Fruit fly (Drosophila melanogaster): Measurements from ENCODE around the gene CG33769.

DNA sequence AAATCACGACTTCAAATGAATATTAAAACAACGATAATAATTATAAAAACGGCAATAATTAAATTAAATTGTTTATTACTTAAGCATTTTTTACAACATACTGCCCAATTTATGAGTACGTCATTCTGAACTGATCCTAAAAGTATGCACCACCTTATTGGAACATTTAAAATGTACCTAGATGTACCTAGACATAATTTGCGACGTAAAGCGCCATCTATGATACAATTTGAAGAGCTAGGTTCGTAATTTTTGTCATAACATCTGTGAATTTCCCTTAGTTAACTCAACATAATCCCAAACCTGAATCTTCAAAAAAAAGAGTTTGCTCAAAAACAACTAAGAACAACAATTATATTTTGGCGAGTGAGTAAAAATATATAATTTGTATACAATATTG, 13.6 kb upstream of the CG33769 start:
- TF ChIP-seq Dfd (GFP tag; optimal IDR thresholded peaks at IDR 0.05) (no peak), pan (optimal IDR thresholded peaks at IDR 0.05) (no peak), foxo (GFP tag; optimal IDR thresholded peaks at IDR 0.05) (no peak), psq (GFP tag; optimal IDR thresholded peaks at IDR 0.05) (no peak), br (GFP tag; optimal IDR thresholded peaks at IDR 0.05) (no peak), OdsH (GFP tag; optimal IDR thresholded peaks at IDR 0.05) (no peak), Hr78 (GFP tag; optimal IDR thresholded peaks at IDR 0.05) (no peak), dsf (GFP tag; optimal IDR thresholded peaks at IDR 0.05; ENCODE audit: borderline replicate concordance) (no peak), Abd-B (GFP tag; optimal IDR thresholded peaks at IDR 0.05) (no peak), CG9705 (GFP tag; optimal IDR thresholded peaks at IDR 0.05) (no peak), CrebA (GFP tag; optimal IDR thresholded peaks at IDR 0.05; ENCODE audit: borderline replicate concordance) (no peak), Myc (optimal IDR thresholded peaks at IDR 0.05) (peak; percentile 52), Dif (GFP tag; optimal IDR thresholded peaks at IDR 0.05; ENCODE audit: partially characterized antibody) (no peak), h (GFP tag; optimal IDR thresholded peaks at IDR 0.05) (no peak)

Data from whole organism, wandering third instar larva.